Fruit fly (Drosophila melanogaster) whole organism, embryonic: ENCODE results near the gene CG32650.

Source experiments
- Antp ChIP-seq: fragments of 200-800 bp; sonication (Bioruptor generic); optimal IDR thresholded peaks from 3 replicates; lab custom pipeline; 2016; ENCODE audit warnings: missing biosample characterization, missing genetic modification characterization
- Atf6 ChIP-seq: fragments of 200-800 bp; sonication (Bioruptor generic); IDR thresholded peaks from 2 replicates; pipeline ENCODE4 v1.3.6; 2022; ENCODE audit warnings: missing biosample characterization, missing genetic modification characterization
- Bdp1 ChIP-seq: fragments of 200-800 bp; sonication (Bioruptor generic); optimal IDR thresholded peaks from 3 replicates; lab custom pipeline; 2016; ENCODE audit warnings: missing biosample characterization, missing genetic modification characterization
- Bteb2 ChIP-seq: fragments of 200-800 bp; sonication (Bioruptor generic); optimal IDR thresholded peaks from 2 replicates; lab custom pipeline; 2016; ENCODE audit warnings: missing biosample characterization, missing genetic modification characterization
- CG1024 ChIP-seq: fragments of 200-800 bp; sonication (Bioruptor generic); IDR thresholded peaks from 2 replicates; pipeline ENCODE4 v1.3.6; 2022; ENCODE audit warnings: missing biosample characterization, missing genetic modification characterization
- CG11085 ChIP-seq: fragments of 200-800 bp; sonication (Bioruptor generic); IDR thresholded peaks from 2 replicates; pipeline ENCODE4 v1.3.6; 2022; ENCODE audit warnings: missing biosample characterization, missing genetic modification characterization
- CG13775 ChIP-seq: fragments of 200-800 bp; sonication (Bioruptor generic); optimal IDR thresholded peaks from 3 replicates; lab custom pipeline; 2017; ENCODE audit warnings: missing biosample characterization, mild to moderate bottlenecking, missing genetic modification characterization
- CG14050 ChIP-seq: fragments of 200-800 bp; sonication (Bioruptor generic); IDR thresholded peaks from 3 replicates; pipeline ENCODE4 v1.3.6; 2022; ENCODE audit warnings: missing biosample characterization, missing genetic modification characterization
- CG15514 ChIP-seq: fragments of 200-800 bp; sonication (Bioruptor generic); optimal IDR thresholded peaks from 3 replicates; lab custom pipeline; 2017; ENCODE audit warnings: missing biosample characterization, missing genetic modification characterization, mild to moderate bottlenecking, moderate library complexity, missing genetic modification reagents
- CG17328 ChIP-seq: fragments of 200-800 bp; sonication (Bioruptor generic); IDR thresholded peaks from 2 replicates; pipeline ENCODE4 v1.3.6; 2022; ENCODE audit warnings: missing biosample characterization, missing genetic modification characterization
- CG17359 ChIP-seq: fragments of 200-800 bp; sonication (Bioruptor generic); optimal IDR thresholded peaks from 3 replicates; lab custom pipeline; 2018; ENCODE audit warnings: missing biosample characterization, mild to moderate bottlenecking, missing genetic modification characterization, moderate library complexity
- CG17385 ChIP-seq: fragments of 200-800 bp; sonication (Bioruptor generic); optimal IDR thresholded peaks from 3 replicates; lab custom pipeline; 2018; ENCODE audit warnings: missing biosample characterization, mild to moderate bottlenecking, missing genetic modification characterization
- CG17568 ChIP-seq: fragments of 200-800 bp; sonication (Bioruptor generic); optimal IDR thresholded peaks from 2 replicates; lab custom pipeline; 2018; ENCODE audit warnings: missing biosample characterization, mild to moderate bottlenecking, missing genetic modification characterization, moderate library complexity
- CG30020 ChIP-seq: fragments of 200-800 bp; optimal IDR thresholded peaks from 2 replicates; lab custom pipeline; 2019; ENCODE audit warnings: missing biosample characterization, mild to moderate bottlenecking, missing genetic modification characterization, moderate library complexity
- CG31441 ChIP-seq: fragments of 200-800 bp; sonication (Bioruptor generic); IDR thresholded peaks from 2 replicates; pipeline ENCODE4 v1.3.6; 2022; ENCODE audit warnings: missing biosample characterization, missing genetic modification characterization
- CG32772 ChIP-seq: fragments of 200-800 bp; sonication (Bioruptor generic); IDR thresholded peaks from 2 replicates; pipeline ENCODE4 v1.3.6; 2022; ENCODE audit warnings: missing biosample characterization, missing genetic modification characterization
- CG42726 ChIP-seq: fragments of 200-800 bp; sonication (Bioruptor generic); IDR thresholded peaks from 2 replicates; pipeline ENCODE4 v1.3.6; 2022; ENCODE audit warnings: missing biosample characterization, missing genetic modification characterization; ENCODE audit not compliant: partially characterized antibody
- CG5953 ChIP-seq: fragments of 200-800 bp; sonication (Bioruptor generic); IDR thresholded peaks from 2 replicates; pipeline ENCODE4 v1.3.6; 2022; ENCODE audit warnings: missing biosample characterization, missing genetic modification characterization
- CG8388 ChIP-seq: fragments of 200-800 bp; sonication (Bioruptor generic); optimal IDR thresholded peaks from 2 replicates; lab custom pipeline; 2019; ENCODE audit warnings: missing biosample characterization, mild to moderate bottlenecking, missing genetic modification characterization, moderate library complexity
- CG9215 ChIP-seq: fragments of 200-800 bp; sonication (Bioruptor generic); IDR thresholded peaks from 2 replicates; pipeline ENCODE4 v1.3.6; 2022; ENCODE audit warnings: missing biosample characterization, missing genetic modification characterization
- D19A ChIP-seq: fragments of 200-800 bp; optimal IDR thresholded peaks from 3 replicates; lab custom pipeline; 2019; ENCODE audit warnings: missing biosample characterization, mild to moderate bottlenecking, missing genetic modification characterization, moderate library complexity
- Dad ChIP-seq: fragments of 200-800 bp; sonication (Bioruptor generic); optimal IDR thresholded peaks from 3 replicates; lab custom pipeline; 2016; ENCODE audit warnings: missing biosample characterization, missing genetic modification characterization
- Dek ChIP-seq: fragments of 200-800 bp; sonication (Bioruptor generic); optimal IDR thresholded peaks from 3 replicates; lab custom pipeline; 2019; ENCODE audit warnings: missing biosample characterization, mild to moderate bottlenecking, missing genetic modification characterization, moderate library complexity
- Dfd ChIP-seq, 2 experiments: fragments of >200 bp; optimal IDR thresholded peaks; 2 replicates each; lab custom pipeline; 2017; ENCODE audit warnings: missing biosample characterization in 2 of 2, missing genetic modification characterization in 2 of 2
- Dip2 ChIP-seq: fragments of 200-800 bp; sonication (Bioruptor generic); IDR thresholded peaks from 2 replicates; pipeline ENCODE4 v1.3.6; 2022; ENCODE audit warnings: missing biosample characterization, missing genetic modification characterization
- Dll ChIP-seq: fragments of 200-800 bp; sonication (Bioruptor generic); IDR thresholded peaks from 4 replicates; pipeline ENCODE4 v1.3.6; 2022; ENCODE audit warnings: missing biosample characterization, missing genetic modification characterization; ENCODE audit not compliant: partially characterized antibody
- Doc3 ChIP-seq: fragments of 200-800 bp; sonication (Bioruptor generic); IDR thresholded peaks from 3 replicates; pipeline ENCODE4 v1.3.6; 2022; ENCODE audit warnings: missing biosample characterization, missing genetic modification characterization; ENCODE audit not compliant: partially characterized antibody
- Drgx ChIP-seq: fragments of 200-800 bp; sonication (Bioruptor generic); IDR thresholded peaks from 2 replicates; pipeline ENCODE4 v1.3.6; 2022; ENCODE audit warnings: missing biosample characterization, missing genetic modification characterization
- Fer3 ChIP-seq: fragments of 200-800 bp; sonication (Bioruptor generic); optimal IDR thresholded peaks from 2 replicates; lab custom pipeline; 2018; ENCODE audit warnings: missing biosample characterization, mild to moderate bottlenecking, missing genetic modification characterization, moderate library complexity
- NFAT ChIP-seq: fragments of 200-800 bp; sonication (Bioruptor generic); IDR thresholded peaks from 2 replicates; pipeline ENCODE4 v1.3.6; 2022; ENCODE audit warnings: missing biosample characterization, missing genetic modification characterization
- NK7.1 ChIP-seq: fragments of 200-800 bp; sonication (Bioruptor generic); optimal IDR thresholded peaks from 3 replicates; lab custom pipeline; 2016; ENCODE audit warnings: missing biosample characterization, missing genetic modification characterization
- Neu2 ChIP-seq: fragments of 200-800 bp; sonication (Bioruptor generic); optimal IDR thresholded peaks from 3 replicates; lab custom pipeline; 2016; ENCODE audit warnings: missing biosample characterization, missing genetic modification characterization, borderline replicate concordance
- Taf1 ChIP-seq: fragments of 200-800 bp; sonication (Bioruptor generic); IDR thresholded peaks from 2 replicates; pipeline ENCODE4 v1.3.6; 2022; ENCODE audit warnings: missing biosample characterization, missing genetic modification characterization
- Trl ChIP-seq, 3 experiments: fragments of >200 bp in 2 of 3; fragments of 200-800 bp in 1 of 3; sonication (Bioruptor generic) in 1 of 3; optimal IDR thresholded peaks; 2 replicates in 1 of 3; 3 replicates in 2 of 3; lab custom pipeline; 2016 to 2017; ENCODE audit warnings: missing biosample characterization in 1 of 3, missing genetic modification characterization in 1 of 3
- bsh ChIP-seq, 2 experiments: fragments of 200-800 bp; sonication (Bioruptor generic); optimal IDR thresholded peaks; 2 replicates each; lab custom pipeline; 2017 to 2018; ENCODE audit warnings: mild to moderate bottlenecking in 2 of 2, missing biosample characterization in 2 of 2, missing genetic modification characterization in 2 of 2, moderate library complexity in 1 of 2
- cato ChIP-seq: fragments of 200-800 bp; sonication (Bioruptor generic); optimal IDR thresholded peaks from 2 replicates; lab custom pipeline; 2016; ENCODE audit warnings: missing biosample characterization, missing genetic modification characterization, borderline replicate concordance
- caup ChIP-seq: fragments of 200-800 bp; sonication (Bioruptor generic); optimal IDR thresholded peaks from 3 replicates; lab custom pipeline; 2017; ENCODE audit warnings: missing biosample characterization, mild to moderate bottlenecking, missing genetic modification characterization, moderate library complexity; ENCODE audit not compliant: severe bottlenecking
- cg ChIP-seq: fragments of 200-800 bp; sonication (Bioruptor generic); optimal IDR thresholded peaks from 3 replicates; lab custom pipeline; 2019; ENCODE audit warnings: missing biosample characterization, mild to moderate bottlenecking, missing genetic modification characterization, moderate library complexity
- cwo ChIP-seq: fragments of 200-800 bp; sonication (Bioruptor generic); optimal IDR thresholded peaks from 3 replicates; lab custom pipeline; 2017; ENCODE audit warnings: missing biosample characterization, missing genetic modification characterization, mild to moderate bottlenecking, moderate library complexity, missing genetic modification reagents
- fu2 ChIP-seq: fragments of 200-800 bp; sonication (Bioruptor generic); optimal IDR thresholded peaks from 2 replicates; lab custom pipeline; 2016; ENCODE audit warnings: missing biosample characterization, missing genetic modification characterization
- gce ChIP-seq: fragments of 200-800 bp; sonication (Bioruptor generic); IDR thresholded peaks from 3 replicates; pipeline ENCODE4 v1.3.6; 2022; ENCODE audit warnings: missing biosample characterization, missing genetic modification characterization
- ind ChIP-seq: fragments of 200-800 bp; sonication (Bioruptor generic); optimal IDR thresholded peaks from 3 replicates; lab custom pipeline; 2016; ENCODE audit warnings: missing biosample characterization, missing genetic modification characterization
- kah ChIP-seq: fragments of 200-800 bp; sonication (Bioruptor generic); optimal IDR thresholded peaks from 2 replicates; lab custom pipeline; 2018; ENCODE audit warnings: missing biosample characterization, mild to moderate bottlenecking, missing genetic modification characterization
- onecut ChIP-seq: fragments of 200-800 bp; sonication (Bioruptor generic); IDR thresholded peaks from 2 replicates; pipeline ENCODE4 v1.3.6; 2022; ENCODE audit warnings: missing biosample characterization, missing genetic modification characterization
- phol ChIP-seq: fragments of 200-800 bp; sonication (Bioruptor generic); optimal IDR thresholded peaks from 3 replicates; lab custom pipeline; 2018; ENCODE audit warnings: missing biosample characterization, mild to moderate bottlenecking, missing genetic modification characterization, moderate library complexity
- ro ChIP-seq: fragments of 200-800 bp; sonication (Bioruptor generic); IDR thresholded peaks from 2 replicates; pipeline ENCODE4 v1.3.6; 2022; ENCODE audit warnings: missing biosample characterization, missing genetic modification characterization
- zen2 ChIP-seq: fragments of 200-800 bp; sonication (Bioruptor generic); IDR thresholded peaks from 3 replicates; pipeline ENCODE4 v1.3.6; 2022; ENCODE audit warnings: missing biosample characterization, missing genetic modification characterization; ENCODE audit not compliant: partially characterized antibody

Gene CG32650

DNA sequence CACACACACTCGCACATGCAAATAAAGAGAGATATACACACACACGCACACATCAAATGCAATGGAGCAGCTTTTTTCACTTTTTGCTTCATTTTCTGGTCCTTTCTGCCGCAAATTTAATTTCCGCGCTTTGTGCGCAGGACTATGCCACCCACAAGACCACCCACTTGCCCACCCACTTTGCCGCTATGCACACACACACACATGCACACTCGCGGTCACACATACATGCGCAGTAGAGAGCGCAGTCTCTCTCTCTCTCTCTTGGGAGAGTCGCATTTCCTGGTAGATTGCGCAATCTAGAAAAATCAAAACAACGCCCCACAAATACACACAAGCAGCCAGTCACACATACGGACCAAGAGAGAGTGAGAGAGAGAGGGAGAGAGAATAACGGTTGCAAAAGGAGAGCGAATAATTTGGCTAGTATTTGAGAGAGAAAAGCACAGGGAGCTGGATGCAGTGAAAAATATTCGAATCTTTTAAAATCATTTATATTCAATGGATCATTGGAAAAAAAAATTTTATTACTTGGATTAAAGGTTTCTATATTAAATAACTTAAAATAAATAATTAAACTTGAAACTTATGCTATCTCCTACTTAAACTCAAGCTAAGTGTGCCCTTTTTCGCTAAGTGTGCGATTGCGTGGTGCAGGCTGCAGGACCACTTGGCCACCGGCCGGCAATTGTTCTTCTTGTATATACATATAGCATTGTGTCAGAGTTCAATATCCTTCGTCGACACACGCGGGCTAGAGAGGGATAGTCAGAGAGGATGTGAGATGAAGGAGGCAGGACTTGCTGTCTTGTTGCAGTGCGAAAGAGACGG, 27.2 kb upstream of the CG32650 start (continued):
- TF ChIP-seq CG15514 (GFP tag; lab: Kevin White, UChicago) (peak; percentile 21), cato (no peak), kah (no peak), CG17359 (tag; lab: Kevin White, UChicago) (peak; percentile 53), cwo (GFP tag; lab: Kevin White, UChicago) (peak; percentile 69), NK7.1 (GFP tag; lab: Kevin White, UChicago) (no peak), D19A (tag; lab: Kevin White, UChicago) (peak; percentile 66), CG42726 (GFP tag; lab: Robert Waterston, UW) (no peak), CG8388 (GFP tag; lab: Kevin White, UChicago) (peak; percentile 50), Dfd (GFP tag; optimal IDR thresholded peaks at IDR 0.05; lab: Kevin White, UChicago) (no peak), Bdp1 (GFP tag; lab: Kevin White, UChicago) (no peak), Fer3 (tag; lab: Kevin White, UChicago) (peak; percentile 25), CG17568 (no peak), CG1024 (GFP tag; lab: Robert Waterston, UW) (peak; percentile 26; the same call in 1 of the 2 replicates), CG14050 (GFP tag; lab: Robert Waterston, UW) (peak; percentile 29; the same call in 2 of the 3 replicates), CG17385 (GFP tag; lab: Kevin White, UChicago) (peak; percentile 44), CG30020 (tag; lab: Kevin White, UChicago) (peak; percentile 32), Dll (GFP tag; lab: Robert Waterston, UW) (no peak), phol (peak; percentile 55), CG9215 (GFP tag; lab: Robert Waterston, UW) (peak; percentile 42; the same call in 1 of the 2 replicates), CG31441 (peak; percentile 81), CG32772 (GFP tag; lab: Robert Waterston, UW) (peak; percentile 70), caup (GFP tag; lab: Kevin White, UChicago) (peak; percentile 37), Atf6 (GFP tag; lab: Robert Waterston, UW) (peak; percentile 56), CG17328 (GFP tag; lab: Robert Waterston, UW) (peak; percentile 77), ro (GFP tag; lab: Robert Waterston, UW) (no peak), Dad (no peak), Doc3 (no peak), Taf1 (no peak; the same call in 1 of the 2 replicates), ind (GFP tag; lab: Kevin White, UChicago) (peak; percentile 32), zen2 (GFP tag; lab: Robert Waterston, UW) (no peak), Bteb2 (GFP tag; lab: Kevin White, UChicago) (no peak), Antp (GFP tag; lab: Kevin White, UChicago) (no peak), Dek (tag; lab: Kevin White, UChicago) (peak; percentile 31), CG11085 (peak; percentile 57; the same call in 1 of the 2 replicates), onecut (GFP tag; lab: Robert Waterston, UW) (peak; percentile 70; the same call in 1 of the 2 replicates), Trl (optimal IDR thresholded peaks at IDR 0.05; lab: Kevin White, UChicago) (peak; percentile 79 to 81), Trl (GFP tag; optimal IDR thresholded peaks at IDR 0.05; lab: Kevin White, UChicago) (no peak), Neu2 (no peak), Drgx (peak; percentile 39; the same call in 1 of the 2 replicates), bsh (GFP tag; optimal IDR thresholded peaks at IDR 0.05; lab: Kevin White, UChicago) (peak in 1 of 2 experiments; percentile 67), NFAT (no peak), gce (0 out of 3 replicates have a peak, but pooled peaks have one; percentile 22), Dip2 (GFP tag; lab: Robert Waterston, UW) (no peak), CG13775 (GFP tag; lab: Kevin White, UChicago) (peak; percentile 29), fu2 (no peak), cg (GFP tag; lab: Kevin White, UChicago) (peak; percentile 80), CG5953 (peak; percentile 37; the same call in 1 of the 2 replicates)
